Fruit fly (Drosophila melanogaster): ENCODE measurements around the gene CG32212.

Gene CG32212

DNA sequence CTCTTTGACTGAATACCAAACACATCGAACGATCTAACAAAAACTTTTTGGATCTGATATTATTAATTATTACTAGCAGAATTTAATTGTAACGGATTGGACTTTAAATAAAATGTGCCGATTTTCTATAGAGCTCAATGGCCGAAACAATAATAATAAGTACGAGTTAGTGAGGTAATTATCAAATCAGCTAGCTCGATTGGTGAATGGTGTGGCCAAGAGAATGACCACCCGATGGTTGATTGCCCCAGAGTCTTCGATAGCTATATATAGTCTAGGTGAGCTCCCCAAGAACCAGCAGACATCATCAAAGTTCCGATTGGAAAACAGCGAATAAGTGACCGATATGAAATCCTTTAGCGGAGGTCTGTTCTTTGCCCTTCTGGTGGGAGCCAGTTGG lies 32.0 kb downstream of the CG32212 start, which contains the start of gene Cpr76Bb:
TSS of gene Cpr76Bb (plus strand) at position 301 of the 400 bp plus-strand sequence.
- TF ChIP-seq Hey (tag; optimal IDR thresholded peaks at IDR 0.05): no peak

dm6 chr3L:19520645-19521044 lies 33.3 kb downstream of the CG32212 start, which contains the start of gene Cpr76Bc:
Cpr76Bc (plus strand) TSS chr3L:19520945.
- TF ChIP-seq hth (optimal IDR thresholded peaks at IDR 0.05) (no peak), Drgx (GFP tag; IDR thresholded peaks at IDR 0.05) (0 out of 2 replicates have a peak, but pooled peaks have one; percentile 37), Ets65A (GFP tag) (peak; percentile 26), oc (tag; optimal IDR thresholded peaks at IDR 0.05) (peak; percentile 12)

DNA sequence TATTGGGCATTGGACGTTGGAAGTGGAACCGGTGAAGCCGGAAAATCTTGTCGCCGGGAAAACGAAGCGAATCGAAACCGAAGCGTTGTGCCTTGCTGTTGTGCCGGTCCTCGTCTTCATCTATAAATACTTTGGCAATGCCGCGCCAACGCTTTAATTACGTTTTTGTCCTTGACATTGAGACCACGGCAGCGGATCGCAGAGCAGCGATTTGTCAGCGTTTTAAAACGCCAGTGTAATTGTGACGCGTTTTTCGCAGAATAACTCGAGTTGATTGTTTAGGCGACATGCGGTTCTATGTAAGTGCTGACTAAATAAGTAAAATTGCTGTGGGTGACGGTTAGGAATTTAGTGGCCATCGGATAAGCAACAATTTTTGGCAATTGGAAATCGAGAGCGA lies 33.7 kb downstream of the CG32212 start:
- TF ChIP-seq CG8359 (GFP tag; optimal IDR thresholded peaks at IDR 0.05; ENCODE audit: borderline replicate concordance) (peak; percentile 93), inv (GFP tag; IDR thresholded peaks at IDR 0.05; ENCODE audit: partially characterized antibody) (no peak)

DNA sequence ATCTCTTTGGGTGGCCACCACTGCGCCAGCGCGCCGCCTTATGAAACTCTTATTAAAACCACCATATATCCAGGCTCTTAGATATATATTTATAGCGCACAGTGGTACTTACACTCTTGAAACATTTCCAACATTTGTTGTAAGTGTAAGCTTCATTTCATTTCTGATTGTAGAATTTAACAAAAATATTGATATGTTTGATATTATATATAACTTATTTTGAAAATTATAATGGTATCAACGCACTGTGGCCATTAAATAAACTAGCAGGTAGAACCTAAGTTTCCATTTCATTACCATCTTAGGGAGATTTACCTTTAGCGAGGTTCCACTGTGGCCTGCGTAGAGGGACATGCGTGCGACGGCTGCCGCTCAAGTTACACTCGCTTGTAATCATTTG lies 37.3 kb downstream of the CG32212 start:
- no peak for TF ChIP-seq CG17829 (tag; optimal IDR thresholded peaks at IDR 0.05)
- TF ChIP-seq ash1 (GFP tag; optimal IDR thresholded peaks at IDR 0.05): no peak
- TF ChIP-seq unc-4 (GFP tag; IDR thresholded peaks at IDR 0.05; ENCODE audit: partially characterized antibody): no peak
- no peak for TF ChIP-seq CTCF (GFP tag; optimal IDR thresholded peaks at IDR 0.05)
- no peak for TF ChIP-seq CG3281 (GFP tag; optimal IDR thresholded peaks at IDR 0.05)
- TF ChIP-seq CG9797 (GFP tag; optimal IDR thresholded peaks at IDR 0.05): no peak
- TF ChIP-seq CG10267 (tag; optimal IDR thresholded peaks at IDR 0.05): no peak
- TF ChIP-seq esg (GFP tag; conservative IDR thresholded peaks at IDR 0.05): no peak
- TF ChIP-seq NK7.1 (GFP tag; optimal IDR thresholded peaks at IDR 0.05): no peak
- TF ChIP-seq ab (GFP tag; optimal IDR thresholded peaks at IDR 0.05): no peak
- TF ChIP-seq B-H1 (GFP tag; IDR thresholded peaks at IDR 0.05): no peak
- TF ChIP-seq CG5180 (GFP tag; optimal IDR thresholded peaks at IDR 0.05): no peak
- no peak for TF ChIP-seq CG10431 (GFP tag; optimal IDR thresholded peaks at IDR 0.05)
- no peak for TF ChIP-seq yki (optimal IDR thresholded peaks at IDR 0.05)
- no peak for TF ChIP-seq zf30C (GFP tag; optimal IDR thresholded peaks at IDR 0.05)

DNA sequence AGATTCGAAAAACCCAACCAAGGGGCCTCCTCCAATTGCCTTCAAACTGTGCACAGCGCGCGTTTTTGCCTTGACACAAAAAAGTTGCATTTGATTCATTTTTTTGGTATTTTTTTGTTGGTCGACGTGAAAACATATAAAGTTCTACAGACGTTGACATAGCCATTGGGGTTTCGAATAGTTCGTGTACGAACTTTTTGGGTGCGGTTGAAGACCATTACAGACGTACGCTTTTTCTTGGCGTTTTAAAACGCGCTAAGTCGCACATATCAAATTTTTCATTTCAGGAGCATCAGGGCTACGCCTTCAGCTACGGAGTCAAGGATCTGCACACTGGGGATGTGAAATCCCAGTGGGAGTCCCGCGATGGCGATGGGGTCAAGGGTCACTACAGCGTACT lies 38.4 kb downstream of the CG32212 start:
- peak; percentile 96 for TF ChIP-seq CG8359 (GFP tag; optimal IDR thresholded peaks at IDR 0.05; ENCODE audit: borderline replicate concordance)
- no peak for TF ChIP-seq Lhr (GFP tag; optimal IDR thresholded peaks at IDR 0.05)
- TF ChIP-seq CG11247 (GFP tag; IDR thresholded peaks at IDR 0.05): no peak
- no peak for TF ChIP-seq Deaf1 (tag; optimal IDR thresholded peaks at IDR 0.05)
- TF ChIP-seq CG6654 (GFP tag; optimal IDR thresholded peaks at IDR 0.05): peak; percentile 54
- TF ChIP-seq lov (optimal IDR thresholded peaks at IDR 0.05): no peak
- no peak for TF ChIP-seq lov (GFP tag; IDR thresholded peaks at IDR 0.05)

DNA sequence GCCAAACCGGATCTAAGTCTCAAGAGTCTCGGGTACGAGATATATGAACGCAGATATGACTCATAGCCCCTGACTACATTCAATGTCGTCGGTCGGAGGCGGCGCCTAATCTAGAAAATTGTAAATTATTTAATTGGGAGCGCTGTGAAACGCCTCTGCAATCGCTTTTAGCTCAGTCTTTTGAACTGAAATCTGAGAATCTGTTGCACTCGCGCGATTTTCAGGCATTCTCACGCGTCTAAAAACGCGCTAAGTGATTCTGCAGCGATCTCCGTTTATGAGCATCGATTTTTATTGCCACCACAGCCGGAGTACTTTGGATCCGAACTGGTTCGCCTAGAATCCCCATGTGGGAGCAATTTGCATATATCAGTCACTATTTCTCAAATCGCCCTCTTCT lies 41.2 kb downstream of the CG32212 start:
- TF ChIP-seq CG8359 (GFP tag; optimal IDR thresholded peaks at IDR 0.05; ENCODE audit: borderline replicate concordance) (peak; percentile 91), CG4404 (GFP tag; IDR thresholded peaks at IDR 0.05) (0 out of 2 replicates have a peak, but pooled peaks have one; percentile 6), CG4707 (GFP tag; optimal IDR thresholded peaks at IDR 0.05) (no peak)

DNA sequence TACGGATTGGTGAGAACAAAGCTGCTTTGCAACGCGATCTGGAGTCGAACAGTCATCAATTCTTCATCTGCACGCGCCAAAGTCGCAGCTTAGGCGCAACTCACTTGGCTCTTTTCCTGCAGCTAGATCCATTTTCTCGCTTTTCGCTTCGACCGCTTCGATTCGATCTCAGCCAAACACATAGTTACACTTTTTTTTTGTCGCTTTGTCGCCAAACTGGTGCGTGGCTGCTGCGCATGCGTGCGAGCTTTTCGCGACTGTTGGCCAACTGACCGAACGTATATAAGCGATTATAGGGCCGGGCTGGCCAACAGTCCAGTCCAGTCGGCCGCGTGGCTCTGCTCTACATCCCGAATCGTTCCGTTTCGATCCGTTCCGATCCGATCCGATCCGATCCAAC lies 45.1 kb downstream of the CG32212 start, which contains the start of gene Cpr76Bd:
TSS of gene Cpr76Bd (plus strand) at position 301 of the 400 bp plus-strand sequence.
- 0 out of 2 replicates have a peak, but pooled peaks have one; percentile 11 for TF ChIP-seq CG16779 (GFP tag; IDR thresholded peaks at IDR 0.05)
- no peak for TF ChIP-seq CG7745 (tag; optimal IDR thresholded peaks at IDR 0.05)
